Worm (Caenorhabditis elegans) whole organism, L4 larva: ENCODE data around the gene nep-15.
A peak's percentile ranks its signal among the peaks of the same experiment; 100 is the strongest.
"Not testable (repeated sequence)": the region's sequence is repeated elsewhere in the genome, so short reads cannot be mapped to it uniquely, and the experiment has no call there.

ENCODE experiments used
- D1046.2 ChIP-seq: fragments of 200-800 bp; sonication (Bioruptor generic); IDR thresholded peaks from 2 replicates; pipeline ENCODE4 v1.3.6; 2022; ENCODE audit warnings: missing genetic modification characterization, missing compliant biosample characterization
- T20F7.1 ChIP-seq: fragments of 200-800 bp; sonication (Bioruptor generic); optimal IDR thresholded peaks from 2 replicates; lab custom pipeline; 2018; ENCODE audit warnings: mild to moderate bottlenecking, missing genetic modification characterization, missing compliant biosample characterization
- Y48G9A.11 ChIP-seq: fragments of 200-800 bp; sonication (Bioruptor generic); IDR thresholded peaks from 2 replicates; pipeline ENCODE4 v1.3.6; 2022; ENCODE audit warnings: missing genetic modification reagents, missing genetic modification characterization, missing compliant biosample characterization
- Y5F2A.4 ChIP-seq: fragments of 200-800 bp; sonication (Bioruptor generic); optimal IDR thresholded peaks from 2 replicates; lab custom pipeline; 2018; ENCODE audit warnings: mild to moderate bottlenecking, missing genetic modification characterization, missing compliant biosample characterization
- Y75B8A.6 ChIP-seq: fragments of 200-800 bp; sonication (Bioruptor generic); IDR thresholded peaks from 2 replicates; pipeline ENCODE4 v1.3.6; 2022; ENCODE audit warnings: missing genetic modification reagents, missing genetic modification characterization, missing compliant biosample characterization
- ZK337.2 ChIP-seq: fragments of 200-800 bp; sonication (Bioruptor generic); IDR thresholded peaks from 2 replicates; pipeline ENCODE4 v1.3.6; 2022; ENCODE audit warnings: missing genetic modification reagents, missing genetic modification characterization, missing compliant biosample characterization
- aha-1 ChIP-seq: fragments of 150-350 bp; peaks from one replicate; lab custom pipeline; 2014; ENCODE audit warnings: missing biosample characterization, missing genetic modification characterization
- ama-1 ChIP-seq: fragments of 150-350 bp; optimal IDR thresholded peaks from 2 replicates; lab custom pipeline; 2014; ENCODE audit warnings: inconsistent platforms, mixed read lengths
- ceh-44 ChIP-seq: fragments of 200-800 bp; sonication (Bioruptor generic); IDR thresholded peaks from 2 replicates; pipeline ENCODE4 v1.3.6; 2022; ENCODE audit warnings: missing genetic modification reagents, missing genetic modification characterization, missing compliant biosample characterization
- ceh-62 ChIP-seq: sonication (generic microtip); optimal IDR thresholded peaks from 2 replicates; lab custom pipeline; 2017; ENCODE audit warnings: missing biosample characterization, missing genetic modification characterization
- ceh-82 ChIP-seq: sonication (generic microtip); optimal IDR thresholded peaks from 2 replicates; lab custom pipeline; 2017; ENCODE audit warnings: missing biosample characterization, missing genetic modification characterization
- daf-12 ChIP-seq: fragments of 150-350 bp; optimal IDR thresholded peaks from 2 replicates; lab custom pipeline; 2014; ENCODE audit warnings: missing biosample characterization, missing genetic modification reagents, missing genetic modification characterization
- dmd-6 ChIP-seq: fragments of 200-800 bp; sonication (Bioruptor generic); IDR thresholded peaks from 2 replicates; pipeline ENCODE4 v1.3.6; 2022; ENCODE audit warnings: missing genetic modification reagents, missing genetic modification characterization, missing compliant biosample characterization
- dmd-9 ChIP-seq: fragments of 200-800 bp; sonication (Bioruptor generic); IDR thresholded peaks from 2 replicates; pipeline ENCODE4 v1.3.6; 2022; ENCODE audit warnings: missing genetic modification reagents, missing genetic modification characterization, missing compliant biosample characterization
- dpl-1 ChIP-seq: fragments of 150-350 bp; optimal IDR thresholded peaks from 2 replicates; lab custom pipeline; 2014; ENCODE audit warnings: missing biosample characterization, missing genetic modification reagents, missing genetic modification characterization
- duxl-1 ChIP-seq: sonication (generic microtip); optimal IDR thresholded peaks from 2 replicates; lab custom pipeline; 2016; ENCODE audit warnings: mild to moderate bottlenecking, missing genetic modification characterization, moderate library complexity, missing compliant biosample characterization; ENCODE audit not compliant: poor library complexity
- egl-43 ChIP-seq: fragments of 200-800 bp; sonication (Bioruptor generic); IDR thresholded peaks from 2 replicates; pipeline ENCODE4 v1.3.6; 2022; ENCODE audit warnings: missing genetic modification reagents, missing genetic modification characterization, missing compliant biosample characterization
- hlh-11 ChIP-seq: fragments of 200-800 bp; sonication (Bioruptor generic); optimal IDR thresholded peaks from 2 replicates; lab custom pipeline; 2018; ENCODE audit warnings: mild to moderate bottlenecking, missing genetic modification characterization, missing compliant biosample characterization
- hmg-1.1 ChIP-seq: fragments of 200-800 bp; sonication (Bioruptor generic); IDR thresholded peaks from 2 replicates; pipeline ENCODE4 v1.3.6; 2022; ENCODE audit warnings: missing genetic modification reagents, missing genetic modification characterization, missing compliant biosample characterization
- jun-1 ChIP-seq: fragments of 150-350 bp; optimal IDR thresholded peaks from 2 replicates; lab custom pipeline; 2014; ENCODE audit warnings: missing biosample characterization, missing genetic modification reagents, missing genetic modification characterization
- lim-7 ChIP-seq: fragments of 200-800 bp; sonication (Bioruptor generic); IDR thresholded peaks from 2 replicates; pipeline ENCODE4 v1.3.6; 2022; ENCODE audit warnings: missing genetic modification characterization, missing compliant biosample characterization
- lin-13 ChIP-seq: fragments of 150-350 bp; optimal IDR thresholded peaks from 2 replicates; lab custom pipeline; 2014; ENCODE audit warnings: missing biosample characterization, missing genetic modification reagents, missing genetic modification characterization
- lin-39 ChIP-seq: fragments of 150-350 bp; optimal IDR thresholded peaks from 2 replicates; lab custom pipeline; 2014; ENCODE audit warnings: missing biosample characterization, missing genetic modification reagents, missing genetic modification characterization
- madf-5 ChIP-seq, 2 experiments: fragments of 200-800 bp; sonication (Bioruptor generic); IDR thresholded peaks; 2 replicates each; pipeline ENCODE4 v1.3.6; 2022; ENCODE audit warnings: missing compliant biosample characterization in 2 of 2, missing genetic modification characterization in 2 of 2
- mdt-29 ChIP-seq: fragments of 200-800 bp; sonication (Bioruptor generic); IDR thresholded peaks from 2 replicates; pipeline ENCODE4 v1.3.6; 2022; ENCODE audit warnings: missing genetic modification reagents, missing genetic modification characterization, missing compliant biosample characterization
- mep-1 ChIP-seq: fragments of 150-350 bp; sonication (generic microtip); optimal IDR thresholded peaks from 3 replicates; lab custom pipeline; 2014; ENCODE audit warnings: missing biosample characterization, missing genetic modification characterization
- mes-2 ChIP-seq: sonication (generic microtip); optimal IDR thresholded peaks from 2 replicates; lab custom pipeline; 2016; ENCODE audit warnings: missing genotype, mild to moderate bottlenecking, missing genetic modification characterization, missing compliant biosample characterization; ENCODE audit not compliant: poor library complexity, severe bottlenecking
- mxl-3 ChIP-seq: fragments of 200-800 bp; sonication (Bioruptor generic); optimal IDR thresholded peaks from 2 replicates; lab custom pipeline; 2018; ENCODE audit warnings: mild to moderate bottlenecking, missing genetic modification characterization, missing compliant biosample characterization
- nhr-102 ChIP-seq: sonication (generic microtip); optimal IDR thresholded peaks from 2 replicates; lab custom pipeline; 2016; ENCODE audit warnings: mild to moderate bottlenecking, missing genetic modification characterization, moderate library complexity, missing compliant biosample characterization
- nhr-111 ChIP-seq: fragments of 200-800 bp; sonication (Bioruptor generic); optimal IDR thresholded peaks from 2 replicates; lab custom pipeline; 2018; ENCODE audit warnings: mild to moderate bottlenecking, missing genetic modification characterization, missing compliant biosample characterization
- nhr-237 ChIP-seq: sonication (generic microtip); optimal IDR thresholded peaks from 2 replicates; lab custom pipeline; 2017; ENCODE audit warnings: missing biosample characterization, missing genetic modification characterization
- nhr-41 ChIP-seq: fragments of 200-800 bp; sonication (Bioruptor generic); IDR thresholded peaks from 2 replicates; pipeline ENCODE4 v1.3.6; 2022; ENCODE audit warnings: missing genetic modification reagents, missing genetic modification characterization, missing compliant biosample characterization
- nhr-6 ChIP-seq: fragments of 150-350 bp; optimal IDR thresholded peaks from 2 replicates; lab custom pipeline; 2014; ENCODE audit warnings: missing biosample characterization, missing genetic modification characterization
- nhr-76 ChIP-seq: fragments of 150-350 bp; optimal IDR thresholded peaks from 2 replicates; lab custom pipeline; 2014; ENCODE audit warnings: missing biosample characterization, missing genetic modification characterization
- pqm-1 ChIP-seq: sonication (generic microtip); optimal IDR thresholded peaks from 2 replicates; lab custom pipeline; 2017; ENCODE audit warnings: missing biosample characterization, missing genetic modification characterization
- rbr-2 ChIP-seq: sonication (generic microtip); optimal IDR thresholded peaks from 2 replicates; lab custom pipeline; 2016; ENCODE audit warnings: missing genotype, missing genetic modification characterization, missing compliant biosample characterization
- saeg-2 ChIP-seq: fragments of 200-800 bp; sonication (Bioruptor generic); IDR thresholded peaks from 2 replicates; pipeline ENCODE4 v1.3.6; 2022; ENCODE audit warnings: missing genetic modification reagents, missing genetic modification characterization, missing compliant biosample characterization
- skn-1 ChIP-seq: fragments of 150-350 bp; optimal IDR thresholded peaks from 2 replicates; lab custom pipeline; 2014; ENCODE audit warnings: missing biosample characterization, missing genetic modification characterization
- snpc-1.2 ChIP-seq: fragments of 200-800 bp; sonication (Bioruptor generic); IDR thresholded peaks from 2 replicates; pipeline ENCODE4 v1.3.6; 2022; ENCODE audit warnings: missing genetic modification reagents, missing genetic modification characterization, missing compliant biosample characterization
- spr-3 ChIP-seq: fragments of 200-800 bp; sonication (Bioruptor generic); optimal IDR thresholded peaks from 2 replicates; lab custom pipeline; 2018; ENCODE audit warnings: mild to moderate bottlenecking, missing genetic modification characterization, missing compliant biosample characterization
- tag-97 ChIP-seq: fragments of 200-800 bp; sonication (Bioruptor generic); IDR thresholded peaks from 2 replicates; pipeline ENCODE4 v1.3.6; 2022; ENCODE audit warnings: missing genetic modification characterization, missing compliant biosample characterization
- tra-1 ChIP-seq: fragments of 200-800 bp; sonication (Bioruptor generic); IDR thresholded peaks from 2 replicates; pipeline ENCODE4 v1.3.6; 2022; ENCODE audit warnings: missing genetic modification reagents, missing genetic modification characterization, missing compliant biosample characterization
- unc-62 ChIP-seq, 3 experiments: fragments of 150-350 bp in 1 of 3; sonication (generic microtip); optimal IDR thresholded peaks in 2 of 3; peaks in 1 of 3; 1 replicate in 1 of 3; 2 replicates in 2 of 3; lab custom pipeline; 2014 to 2017; ENCODE audit warnings: missing biosample characterization in 3 of 3, missing genetic modification characterization in 3 of 3, missing genetic modification reagents in 3 of 3, missing genotype in 1 of 3
- vab-7 ChIP-seq: fragments of 200-800 bp; sonication (Bioruptor generic); IDR thresholded peaks from 2 replicates; pipeline ENCODE4 v1.3.6; 2022; ENCODE audit warnings: missing genetic modification reagents, missing genetic modification characterization, missing compliant biosample characterization
- zfp-2 ChIP-seq: sonication (generic microtip); optimal IDR thresholded peaks from 2 replicates; lab custom pipeline; 2016; ENCODE audit warnings: mild to moderate bottlenecking, missing genetic modification characterization, missing compliant biosample characterization

nep-15 gene

DNA sequence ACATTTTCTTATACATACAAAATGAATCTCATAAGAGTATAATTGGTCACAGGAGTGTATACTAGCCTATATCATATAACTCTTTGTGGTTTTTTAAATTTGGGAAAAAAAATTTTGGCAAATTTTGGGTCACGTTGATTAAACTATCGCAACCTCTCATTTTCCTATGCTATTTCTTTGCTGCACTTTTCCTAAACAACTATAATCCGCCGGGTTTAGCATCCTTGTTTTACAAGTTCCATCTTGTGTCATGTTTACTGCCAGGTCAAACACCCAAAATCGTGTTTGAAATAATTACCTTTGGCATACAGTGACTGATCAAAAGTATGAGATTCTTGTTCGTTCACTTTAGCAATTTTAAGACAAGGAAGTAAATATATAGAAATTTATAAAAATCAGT, 36.3 kb downstream of the nep-15 start, which contains the start of gene sulp-3:
Gene sulp-3 (minus strand): TSS at position 101 of the 400 bp plus-strand sequence.
- TF ChIP-seq pqm-1, result no peak
- TF ChIP-seq nhr-41, result no peak
- TF ChIP-seq Y75B8A.6 (GFP tag; lab: Robert Waterston, UW), result no peak
- TF ChIP-seq hmg-1.1 (GFP tag; lab: Robert Waterston, UW), result no peak
- no peak for TF ChIP-seq saeg-2 (GFP tag; lab: Robert Waterston, UW)
- TF ChIP-seq mxl-3 (GFP tag; lab: Kevin White, UChicago), result no peak
- no peak for TF ChIP-seq nhr-6 (tag; lab: Kevin White, UChicago)
- TF ChIP-seq nhr-111, result no peak
- no peak for TF ChIP-seq nhr-76 (tag; lab: Kevin White, UChicago)
- no peak for TF ChIP-seq lin-13 (GFP tag; lab: Kevin White, UChicago)
- no peak for TF ChIP-seq dmd-6 (GFP tag; lab: Robert Waterston, UW)
- no peak for TF ChIP-seq ZK337.2 (GFP tag; lab: Robert Waterston, UW)
- no peak for TF ChIP-seq zfp-2 (tag; lab: Kevin White, UChicago)
- TF ChIP-seq nhr-237 (tag; lab: Kevin White, UChicago), result no peak
- TF ChIP-seq ceh-82 (tag; lab: Kevin White, UChicago), result no peak
- no peak for TF ChIP-seq ama-1 (lab: Kevin White, UChicago)

- not testable (repeated sequence) for TF ChIP-seq rbr-2 (tag; lab: Kevin White, UChicago); spr-3; Y5F2A.4 (GFP tag; lab: Kevin White, UChicago)
Measured at ce11 chrX:8410754-8411153, 38.7 kb downstream of the nep-15 start, which contains the start of gene F08F1.9. TSS of gene F08F1.9 (minus strand) at chrX:8410854.

DNA sequence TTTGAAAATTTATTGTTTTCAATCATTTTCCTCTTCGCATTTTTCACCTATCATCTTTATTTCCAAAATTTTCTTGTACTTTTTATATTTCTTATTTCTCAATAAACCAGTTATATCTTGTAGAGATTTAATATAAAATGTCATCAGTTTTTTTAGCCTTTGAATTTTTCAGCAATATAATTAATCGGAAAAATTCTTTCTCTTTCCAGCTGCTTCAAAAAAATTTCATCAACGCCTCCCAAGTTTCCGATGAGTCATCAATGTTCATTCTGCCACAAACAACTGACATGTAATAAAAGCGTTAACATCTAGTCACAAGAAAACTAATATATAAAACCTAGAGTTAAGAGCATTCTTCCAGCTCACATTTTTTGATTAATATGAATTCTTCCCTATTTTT, 41.1 kb downstream of the nep-15 start, which contains the start of gene F08F1.4:
Gene F08F1.4 (plus strand): TSS at position 301 of the 400 bp plus-strand sequence.
- TF ChIP-seq aha-1 (tag; lab: Kevin White, UChicago) (peak; percentile 40), nhr-6 (tag; lab: Kevin White, UChicago) (no peak), egl-43 (GFP tag; lab: Robert Waterston, UW) (no peak), madf-5 (GFP tag; IDR thresholded peaks at IDR 0.05; lab: Robert Waterston, UW) (no peak)

DNA sequence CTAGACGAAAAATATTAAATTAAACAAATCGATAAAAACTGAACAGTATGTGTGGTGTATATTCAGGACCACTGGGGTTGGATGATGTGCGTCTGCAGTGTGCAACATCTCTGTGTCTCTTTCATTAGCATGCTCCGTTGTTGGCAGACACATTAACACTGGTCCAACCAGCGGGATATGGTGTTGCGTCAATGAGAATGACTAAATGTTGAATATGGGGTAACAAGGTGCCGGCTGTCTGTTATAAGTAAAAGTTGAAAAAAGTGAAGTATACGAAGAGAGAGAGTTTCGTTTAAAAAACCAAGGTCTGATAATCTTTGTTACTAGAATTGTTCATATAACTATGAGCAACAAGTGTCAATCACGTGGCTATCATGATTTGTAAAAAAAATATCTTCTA, 44.8 kb downstream of the nep-15 start, which contains the start of gene ced-8:
Gene ced-8 (minus strand): TSS at position 101 of the 400 bp plus-strand sequence.
- TF ChIP-seq jun-1 (tag; lab: Kevin White, UChicago) (no peak), daf-12 (no peak), dmd-9 (no peak), zfp-2 (tag; lab: Kevin White, UChicago) (no peak), ceh-44 (GFP tag; lab: Robert Waterston, UW) (no peak), tag-97 (GFP tag; lab: Robert Waterston, UW) (no peak), hlh-11 (tag; lab: Kevin White, UChicago) (no peak), snpc-1.2 (GFP tag; lab: Robert Waterston, UW) (no peak), ceh-62 (no peak), skn-1 (tag; lab: Kevin White, UChicago) (no peak), duxl-1 (no peak), lin-39 (tag; lab: Kevin White, UChicago) (no peak)

- TF ChIP-seq nhr-102 (tag; lab: Kevin White, UChicago) (no peak), unc-62 (GFP tag; optimal IDR thresholded peaks at IDR 0.05 in 1 of 2; lab: Kevin White, UChicago) (peak in 1 of 2 experiments; percentile 23), unc-62 (tag; optimal IDR thresholded peaks at IDR 0.05; lab: Kevin White, UChicago) (no peak), tra-1 (peak; percentile 13; the same call in 1 of the 2 replicates), T20F7.1 (GFP tag; lab: Kevin White, UChicago) (no peak), dmd-6 (GFP tag; lab: Robert Waterston, UW) (no peak; the same call in 1 of the 2 replicates), vab-7 (0 out of 2 replicates have a peak, but pooled peaks have one; percentile 23), mes-2 (tag; lab: Kevin White, UChicago) (peak; percentile 38), dpl-1 (GFP tag; lab: Kevin White, UChicago) (no peak), mdt-29 (0 out of 2 replicates have a peak, but pooled peaks have one; percentile 21), D1046.2 (GFP tag; lab: Robert Waterston, UW) (no peak), lim-7 (GFP tag; lab: Robert Waterston, UW) (peak; percentile 69; the same call in 1 of the 2 replicates), mep-1 (tag; lab: Kevin White, UChicago) (no peak), Y48G9A.11 (GFP tag; lab: Robert Waterston, UW) (0 out of 2 replicates have a peak, but pooled peaks have one; percentile 42), aha-1 (tag; lab: Kevin White, UChicago) (peak; percentile 72)
Measured at ce11 chrX:8417727-8418126, 45.7 kb downstream of the nep-15 start.
